Worm (Caenorhabditis elegans) whole organism, L2 larva: Measurements from ENCODE around the gene hpd-1.

Experiments
- C34F6.9 ChIP-seq: fragments of 150-350 bp; optimal IDR thresholded peaks from 2 replicates; lab custom pipeline; 2014; ENCODE audit warnings: missing biosample characterization, missing genetic modification characterization
- R02D3.7 ChIP-seq: fragments of 150-350 bp; optimal IDR thresholded peaks from 2 replicates; lab custom pipeline; 2014; ENCODE audit warnings: missing biosample characterization, missing genetic modification characterization
- alr-1 ChIP-seq: fragments of 150-350 bp; optimal IDR thresholded peaks from 2 replicates; lab custom pipeline; 2014; ENCODE audit warnings: missing biosample characterization, missing genetic modification characterization
- aly-2 ChIP-seq: fragments of 150-350 bp; optimal IDR thresholded peaks from 2 replicates; lab custom pipeline; 2014; ENCODE audit warnings: missing biosample characterization, missing genetic modification characterization
- ama-1 ChIP-seq: fragments of 150-350 bp; optimal IDR thresholded peaks from 2 replicates; lab custom pipeline; 2018; ENCODE audit warnings: inconsistent platforms
- blmp-1 ChIP-seq: sonication (generic microtip); optimal IDR thresholded peaks from 2 replicates; lab custom pipeline; 2017; ENCODE audit warnings: missing genetic modification characterization, mild to moderate bottlenecking, missing compliant biosample characterization, antibody characterized with exemption, moderate library complexity; ENCODE audit not compliant: insufficient read depth
- ceh-16 ChIP-seq: fragments of 150-350 bp; optimal IDR thresholded peaks from 2 replicates; lab custom pipeline; 2014; ENCODE audit warnings: missing biosample characterization, missing genetic modification characterization
- ceh-82 ChIP-seq: fragments of 150-350 bp; optimal IDR thresholded peaks from 2 replicates; lab custom pipeline; 2014; ENCODE audit warnings: missing biosample characterization, missing genetic modification characterization
- crh-2 ChIP-seq: sonication (generic microtip); optimal IDR thresholded peaks from 2 replicates; lab custom pipeline; 2017; ENCODE audit warnings: missing biosample characterization, missing genetic modification characterization
- dmd-4 ChIP-seq: sonication (generic microtip); optimal IDR thresholded peaks from 2 replicates; lab custom pipeline; 2017; ENCODE audit warnings: missing biosample characterization, missing genetic modification characterization
- egl-27 ChIP-seq: sonication (generic microtip); optimal IDR thresholded peaks from 3 replicates; lab custom pipeline; 2017; ENCODE audit warnings: missing biosample characterization, missing genetic modification reagents, missing genetic modification characterization
- elt-1 ChIP-seq: fragments of 150-350 bp; optimal IDR thresholded peaks from 2 replicates; lab custom pipeline; 2014; ENCODE audit warnings: missing biosample characterization, missing genetic modification characterization
- fos-1 ChIP-seq: fragments of 150-350 bp; optimal IDR thresholded peaks from 2 replicates; lab custom pipeline; 2014; ENCODE audit warnings: missing biosample characterization, missing genetic modification characterization
- lin-11 ChIP-seq: fragments of 150-350 bp; sonication (generic microtip); optimal IDR thresholded peaks from 2 replicates; lab custom pipeline; 2014; ENCODE audit warnings: missing biosample characterization, missing genetic modification characterization, inconsistent platforms, mixed read lengths
- lin-13 ChIP-seq: fragments of 150-350 bp; optimal IDR thresholded peaks from 2 replicates; lab custom pipeline; 2014; ENCODE audit warnings: missing biosample characterization, missing genetic modification reagents, missing genetic modification characterization
- lin-39 ChIP-seq: fragments of 150-350 bp; optimal IDR thresholded peaks from 2 replicates; lab custom pipeline; 2014; ENCODE audit warnings: missing biosample characterization, missing genetic modification reagents, missing genetic modification characterization
- lsy-2 ChIP-seq, 2 experiments: fragments of 150-350 bp in 1 of 2; sonication (generic microtip) in 1 of 2; optimal IDR thresholded peaks; 2 replicates each; lab custom pipeline; 2014 to 2017; ENCODE audit warnings: missing biosample characterization in 2 of 2, missing genetic modification characterization in 2 of 2
- mbf-1 ChIP-seq: sonication (generic microtip); optimal IDR thresholded peaks from 2 replicates; lab custom pipeline; 2017; ENCODE audit warnings: missing biosample characterization, missing genetic modification characterization
- nhr-21 ChIP-seq: fragments of 150-350 bp; optimal IDR thresholded peaks from 2 replicates; lab custom pipeline; 2014; ENCODE audit warnings: missing biosample characterization, missing genetic modification characterization
- nhr-237 ChIP-seq: fragments of 150-350 bp; optimal IDR thresholded peaks from 2 replicates; lab custom pipeline; 2014; ENCODE audit warnings: missing biosample characterization, missing genetic modification characterization
- nhr-25 ChIP-seq: fragments of 150-350 bp; sonication (generic microtip); optimal IDR thresholded peaks from 3 replicates; lab custom pipeline; 2014; ENCODE audit warnings: missing biosample characterization, missing genetic modification characterization
- nhr-77 ChIP-seq: fragments of 150-350 bp; optimal IDR thresholded peaks from 2 replicates; lab custom pipeline; 2014; ENCODE audit warnings: missing biosample characterization, missing genetic modification characterization
- peb-1 ChIP-seq: fragments of 150-350 bp; optimal IDR thresholded peaks from 2 replicates; lab custom pipeline; 2014; ENCODE audit warnings: missing biosample characterization, missing genetic modification characterization
- sem-4 ChIP-seq: fragments of 150-350 bp; optimal IDR thresholded peaks from 2 replicates; lab custom pipeline; 2014; ENCODE audit warnings: missing biosample characterization, missing genetic modification reagents, missing genetic modification characterization
- skn-1 ChIP-seq: sonication (generic microtip); optimal IDR thresholded peaks from 2 replicates; lab custom pipeline; 2017; ENCODE audit warnings: missing biosample characterization, missing genetic modification characterization
- sma-3 ChIP-seq: sonication (generic microtip); optimal IDR thresholded peaks from 2 replicates; lab custom pipeline; 2016; ENCODE audit warnings: missing genetic modification reagents, missing genetic modification characterization, missing compliant biosample characterization
- sma-9 ChIP-seq, 2 experiments: fragments of 150-350 bp in 1 of 2; sonication (generic microtip) in 1 of 2; optimal IDR thresholded peaks; 2 replicates each; lab custom pipeline; 2014 to 2016; ENCODE audit warnings: missing genetic modification characterization in 2 of 2, mild to moderate bottlenecking in 1 of 2, missing biosample characterization in 1 of 2, missing compliant biosample characterization in 1 of 2, missing genetic modification reagents in 1 of 2, moderate library complexity in 1 of 2
- snpc-4 ChIP-seq: fragments of 150-350 bp; optimal IDR thresholded peaks from 2 replicates; lab custom pipeline; 2014; ENCODE audit warnings: missing biosample characterization, missing genetic modification characterization
- unc-39 ChIP-seq: fragments of 150-350 bp; optimal IDR thresholded peaks from 2 replicates; lab custom pipeline; 2014; ENCODE audit warnings: missing biosample characterization, missing genetic modification characterization
- zag-1 ChIP-seq: fragments of 150-350 bp; optimal IDR thresholded peaks from 2 replicates; lab custom pipeline; 2014; ENCODE audit warnings: missing biosample characterization, missing genetic modification characterization
- ztf-4 ChIP-seq: fragments of 150-350 bp; optimal IDR thresholded peaks from 2 replicates; lab custom pipeline; 2014; ENCODE audit warnings: missing biosample characterization, missing genetic modification characterization

The hpd-1 gene

DNA sequence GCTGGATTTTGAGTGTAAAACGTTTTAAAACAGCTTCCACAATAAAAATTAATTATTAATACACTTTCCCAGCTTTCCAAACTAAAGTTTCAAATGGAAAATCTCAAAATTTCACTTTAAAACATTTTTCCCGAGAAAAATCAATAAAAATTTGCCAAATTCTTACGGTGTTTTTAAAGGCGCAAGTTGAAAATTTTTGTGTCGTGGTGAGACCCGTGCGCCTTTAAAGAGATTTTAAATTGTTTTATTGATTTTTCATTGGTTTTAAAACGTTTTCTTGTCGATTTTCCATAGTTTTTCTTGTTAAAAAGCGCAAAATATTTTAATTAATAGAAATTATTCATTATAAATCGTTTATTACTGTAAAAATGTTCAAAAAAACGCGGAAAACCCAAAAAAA, 26.6 kb downstream of the hpd-1 start, which contains the start of gene Y45F3A.1:
Gene Y45F3A.1, minus strand, starts transcription at position 12 of the 400 bp plus-strand sequence.
- TF ChIP-seq ama-1 (lab: Kevin White, UChicago) = no peak
- TF ChIP-seq zag-1 = no peak
- no peak for TF ChIP-seq lin-39

DNA sequence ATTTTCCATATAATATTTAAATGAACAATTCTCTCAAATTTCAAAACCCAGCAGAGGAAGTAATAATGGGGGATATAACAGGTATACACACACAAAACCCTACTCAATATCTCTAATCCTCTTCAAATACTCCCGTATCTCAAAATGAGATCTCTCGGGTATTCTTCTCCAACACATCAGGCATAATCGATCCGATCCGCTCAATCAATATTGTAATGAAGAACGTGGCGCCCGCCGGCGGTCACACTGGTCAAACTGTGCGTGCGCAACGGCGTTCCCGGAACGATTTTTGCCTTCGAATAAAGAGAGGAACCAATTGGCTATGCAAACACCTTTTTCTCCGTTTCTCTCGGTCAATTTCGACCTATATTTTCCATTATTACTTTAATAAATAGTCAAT, 27.2 kb downstream of the hpd-1 start:
- TF ChIP-seq alr-1 (tag; lab: Kevin White, UChicago) = no peak
- no peak for TF ChIP-seq fos-1 (tag; lab: Kevin White, UChicago)
- TF ChIP-seq lin-13 (GFP tag; lab: Kevin White, UChicago) = no peak
- TF ChIP-seq snpc-4 = no peak
- peak; percentile 16 for TF ChIP-seq C34F6.9 (tag; lab: Kevin White, UChicago)
- TF ChIP-seq sem-4 = no peak
- no peak for TF ChIP-seq lin-39
- TF ChIP-seq sma-9 (GFP tag; optimal IDR thresholded peaks at IDR 0.05; lab: Kevin White, UChicago) = no peak
- TF ChIP-seq sma-9 (tag; optimal IDR thresholded peaks at IDR 0.05; lab: Kevin White, UChicago) = no peak

DNA sequence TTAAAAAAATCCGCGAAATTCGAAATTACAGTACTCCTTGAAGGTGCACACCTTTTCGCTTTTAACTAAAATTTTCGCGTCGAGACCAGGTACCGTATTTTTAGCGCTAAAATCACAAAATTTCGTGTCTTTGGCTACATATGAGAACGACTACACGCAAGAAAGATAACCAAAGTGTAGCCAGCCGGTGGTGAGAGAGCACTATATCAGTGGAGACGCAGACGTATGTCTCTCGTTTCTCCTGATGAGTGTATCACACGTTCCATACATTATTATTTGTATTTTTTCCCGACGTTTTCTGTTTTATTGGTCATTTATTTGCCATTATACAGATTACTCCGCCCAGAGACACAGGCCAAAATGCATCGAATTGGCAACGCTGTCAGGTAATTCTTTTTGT, 30.6 kb downstream of the hpd-1 start, which contains the start of gene acdh-11:
Gene acdh-11, plus strand, starts transcription at position 333 of the 400 bp plus-strand sequence.
- TF ChIP-seq fos-1 (tag; lab: Kevin White, UChicago) (peak; percentile 52), R02D3.7 (no peak), crh-2 (tag; lab: Kevin White, UChicago) (peak; percentile 51), sma-3 (GFP tag; lab: Kevin White, UChicago) (peak; percentile 14), nhr-77 (no peak), lsy-2 (tag; optimal IDR thresholded peaks at IDR 0.05; lab: Kevin White, UChicago) (peak in 1 of 2 experiments; percentile 35)
- TF ChIP-seq, all 48 proteins: peak for 4

DNA sequence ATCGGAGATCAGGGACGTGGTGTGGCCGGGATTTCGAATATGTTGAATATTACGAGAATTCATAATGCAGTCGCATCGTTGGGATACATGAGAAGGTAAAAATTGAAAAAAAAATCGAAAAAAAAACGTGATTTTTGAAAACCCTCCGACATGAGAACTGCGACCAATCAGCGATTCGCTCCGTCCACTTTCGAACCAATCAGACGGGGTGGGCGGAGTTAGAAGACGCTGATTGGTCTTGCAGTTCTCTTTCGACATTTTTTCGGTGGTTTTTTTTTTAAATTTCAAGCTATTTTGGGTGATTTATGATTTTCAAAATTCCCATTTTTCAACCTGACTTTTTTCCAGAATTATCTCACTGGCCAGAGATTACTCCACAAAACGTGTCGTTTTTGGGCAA, 33.9 kb downstream of the hpd-1 start:
- TF ChIP-seq lin-11 (tag; lab: Kevin White, UChicago) = no peak
- no peak for TF ChIP-seq skn-1 (tag; lab: Kevin White, UChicago)
- TF ChIP-seq blmp-1 (tag; lab: Kevin White, UChicago) = no peak
- TF ChIP-seq unc-39 (tag; lab: Kevin White, UChicago) = no peak
- no peak for TF ChIP-seq nhr-25 (tag; lab: Kevin White, UChicago)
- TF ChIP-seq sma-3 (GFP tag; lab: Kevin White, UChicago) = no peak
- TF ChIP-seq ceh-16 (tag; lab: Kevin White, UChicago) = no peak
- TF ChIP-seq egl-27 (tag; lab: Kevin White, UChicago) = no peak
- TF ChIP-seq aly-2 (tag; lab: Kevin White, UChicago) = no peak
- TF ChIP-seq elt-1 (tag; lab: Kevin White, UChicago) = no peak
- TF ChIP-seq, all 48 proteins: peak for 0

DNA sequence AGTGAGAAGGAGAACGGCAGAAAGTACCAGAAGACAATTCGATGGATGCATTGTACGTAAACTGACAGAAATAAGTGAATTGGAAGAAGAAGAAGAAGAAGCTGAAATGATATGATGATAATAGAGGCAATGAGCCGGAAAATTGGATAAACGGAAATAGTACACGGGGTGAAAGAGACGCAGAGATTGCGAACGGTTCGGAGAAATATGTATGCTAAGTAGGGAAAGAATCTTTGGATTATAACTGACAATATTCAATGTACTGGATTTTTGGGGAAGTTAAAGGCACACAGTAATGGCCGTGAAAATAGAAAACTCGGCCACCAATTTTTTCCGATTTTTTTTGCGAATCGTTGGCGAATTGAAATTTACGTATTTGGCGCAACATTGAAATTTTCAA, 40.0 kb downstream of the hpd-1 start, which contains the start of gene Y45F3A.4:
Gene Y45F3A.4, minus strand, starts transcription at position 101 of the 400 bp plus-strand sequence.
- TF ChIP-seq dmd-4 (tag; lab: Kevin White, UChicago) (no peak), crh-2 (tag; lab: Kevin White, UChicago) (no peak), sma-3 (GFP tag; lab: Kevin White, UChicago) (no peak), mbf-1 (no peak), lin-13 (GFP tag; lab: Kevin White, UChicago) (no peak), nhr-25 (tag; lab: Kevin White, UChicago) (no peak), ztf-4 (tag; lab: Kevin White, UChicago) (no peak), peb-1 (tag; lab: Kevin White, UChicago) (no peak), unc-39 (tag; lab: Kevin White, UChicago) (no peak)
- TF ChIP-seq, all 48 proteins: peak for 0

DNA sequence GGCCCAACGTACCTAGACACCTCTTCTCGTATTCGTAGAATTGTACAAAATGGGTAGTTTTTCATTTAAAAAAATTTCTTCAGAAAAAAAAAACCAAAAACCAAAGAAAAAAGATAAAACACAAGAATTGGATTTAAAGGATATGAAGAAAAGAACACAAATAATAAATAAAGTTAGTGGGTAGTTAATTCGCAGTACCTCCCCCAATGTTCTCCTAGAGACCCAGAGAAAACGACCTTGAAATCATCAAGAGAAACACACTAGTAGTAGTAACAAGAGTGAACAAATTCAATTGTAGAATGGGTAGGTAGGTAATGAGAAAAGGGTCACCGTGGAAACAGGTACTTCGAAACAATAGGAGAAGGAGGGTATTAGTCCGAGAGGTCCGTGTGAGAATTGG, 42.5 kb downstream of the hpd-1 start:
- TF ChIP-seq lsy-2 (tag; optimal IDR thresholded peaks at IDR 0.05; lab: Kevin White, UChicago) = peak in 1 of 2 experiments; percentile 23
- TF ChIP-seq ceh-82 (tag; lab: Kevin White, UChicago) = no peak

DNA sequence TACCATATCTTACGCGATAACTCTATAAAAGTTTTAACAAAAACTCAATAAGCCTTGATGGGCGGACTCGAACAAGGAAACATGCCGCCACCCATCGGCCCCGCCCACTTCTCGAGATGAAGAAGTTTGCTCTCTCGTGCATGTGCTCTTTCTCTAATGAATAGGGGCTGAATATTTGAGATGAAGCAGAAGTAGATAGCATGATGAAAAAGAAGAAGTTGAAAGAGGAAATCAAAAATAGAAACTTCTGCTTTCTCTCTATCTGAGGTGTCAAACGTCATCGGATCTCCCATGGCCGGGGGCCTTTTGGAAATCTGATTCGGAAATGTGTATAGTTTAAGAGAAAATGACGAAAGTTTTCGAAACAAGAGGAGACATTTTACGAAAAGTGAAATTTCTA, 43.5 kb downstream of the hpd-1 start:
- TF ChIP-seq nhr-77 = no peak
- TF ChIP-seq skn-1 (tag; lab: Kevin White, UChicago) = no peak
- no peak for TF ChIP-seq R02D3.7
- TF ChIP-seq lsy-2 (tag; optimal IDR thresholded peaks at IDR 0.05; lab: Kevin White, UChicago) = peak in 1 of 2 experiments; percentile 8
- no peak for TF ChIP-seq nhr-21
- TF ChIP-seq nhr-237 = no peak
